Worm (Caenorhabditis elegans) whole organism, L3 larva: ENCODE data around the gene H20J04.6.

Experiments
- aly-2 ChIP-seq: fragments of 150-350 bp; optimal IDR thresholded peaks from 2 replicates; lab custom pipeline; 2014; ENCODE audit warnings: missing biosample characterization, missing genetic modification characterization
- nhr-23 ChIP-seq: fragments of 150-350 bp; optimal IDR thresholded peaks from 2 replicates; lab custom pipeline; 2014; ENCODE audit warnings: missing biosample characterization, missing genetic modification reagents, missing genetic modification characterization
- nhr-67 ChIP-seq: fragments of 150-350 bp; optimal IDR thresholded peaks from 2 replicates; lab custom pipeline; 2014; ENCODE audit warnings: missing biosample characterization, missing genetic modification characterization
- pha-4 ChIP-seq: fragments of 150-350 bp; optimal IDR thresholded peaks from 2 replicates; lab custom pipeline; 2014; ENCODE audit warnings: missing biosample characterization, missing genetic modification reagents, missing genetic modification characterization
- snpc-4 ChIP-seq: fragments of 150-350 bp; optimal IDR thresholded peaks from 2 replicates; lab custom pipeline; 2014; ENCODE audit warnings: missing biosample characterization, missing genetic modification characterization
- zag-1 ChIP-seq: fragments of 150-350 bp; optimal IDR thresholded peaks from 2 replicates; lab custom pipeline; 2014; ENCODE audit warnings: missing biosample characterization, missing genetic modification characterization

DNA sequence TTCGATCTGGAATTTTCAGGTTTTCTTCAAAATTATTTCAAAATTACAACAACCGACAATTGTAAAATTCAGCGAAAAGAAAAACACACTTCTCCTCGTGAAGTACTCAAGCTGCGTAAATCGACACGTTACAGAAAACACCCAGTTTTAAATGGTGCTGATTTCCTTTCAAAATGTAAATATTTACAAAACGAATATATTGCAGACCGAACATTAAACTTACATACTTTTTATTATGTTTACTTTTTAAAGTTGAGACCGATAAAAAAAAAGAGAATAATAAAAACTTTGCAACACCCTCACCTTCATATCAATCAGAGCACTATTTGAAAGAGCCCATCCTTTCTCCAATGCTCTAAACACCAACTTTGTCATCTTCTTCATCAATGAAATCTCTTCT, 47.8 kb downstream of the H20J04.6 start:
- TF ChIP-seq snpc-4 (tag; lab: Kevin White, UChicago) (no peak), pha-4 (tag; lab: Kevin White, UChicago) (peak; percentile 78), aly-2 (tag; lab: Kevin White, UChicago) (no peak), nhr-67 (tag; lab: Kevin White, UChicago) (no peak), zag-1 (tag; lab: Kevin White, UChicago) (no peak), nhr-23 (no peak)
